Worm (Caenorhabditis elegans) whole organism, L4/young adult: Measurements from ENCODE around the gene Y22D7AR.2.

Source experiments
- W03F9.2 ChIP-seq: fragments of 150-350 bp; optimal IDR thresholded peaks from 2 replicates; lab custom pipeline; 2014; ENCODE audit warnings: missing biosample characterization, missing genetic modification characterization
- dao-5 ChIP-seq: sonication (generic microtip); optimal IDR thresholded peaks from 2 replicates; lab custom pipeline; 2016; ENCODE audit warnings: missing genotype, missing genetic modification characterization, moderate library complexity, missing compliant biosample characterization
- him-1 ChIP-seq: sonication (generic microtip); optimal IDR thresholded peaks from 2 replicates; lab custom pipeline; 2016; ENCODE audit warnings: missing genotype, missing genetic modification reagents, missing genetic modification characterization, missing compliant biosample characterization

Gene Y22D7AR.2

DNA sequence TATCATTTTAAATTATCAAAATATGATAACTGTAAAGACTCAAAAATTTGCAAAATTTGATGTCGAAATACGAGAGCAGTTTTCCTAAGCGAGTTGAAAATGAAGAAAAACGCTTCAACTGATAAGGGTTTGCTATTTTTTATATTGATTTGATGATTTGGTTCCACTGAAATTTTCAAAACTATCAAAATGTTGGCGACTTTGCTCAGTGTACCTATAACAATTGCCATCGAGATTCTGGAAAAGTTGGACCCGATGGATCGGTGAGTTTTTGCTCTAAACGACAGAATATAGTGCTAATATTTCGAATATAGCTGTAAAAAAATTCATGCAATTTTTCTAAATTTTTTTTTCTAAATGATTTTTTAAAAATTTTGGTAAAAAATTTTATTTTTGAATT lies at the start of gene Y22D7AR.2, which contains the start of gene fbxa-13:
Gene Y22D7AR.2, plus strand, starts transcription at position 148 of the 400 bp plus-strand sequence.
Gene fbxa-13, minus strand, starts transcription at position 101 of the 400 bp plus-strand sequence.
- TF ChIP-seq him-1 (tag; lab: Kevin White, UChicago) (no peak), W03F9.2 (tag; lab: Kevin White, UChicago) (no peak), dao-5 (tag; lab: Kevin White, UChicago) (no peak)

DNA sequence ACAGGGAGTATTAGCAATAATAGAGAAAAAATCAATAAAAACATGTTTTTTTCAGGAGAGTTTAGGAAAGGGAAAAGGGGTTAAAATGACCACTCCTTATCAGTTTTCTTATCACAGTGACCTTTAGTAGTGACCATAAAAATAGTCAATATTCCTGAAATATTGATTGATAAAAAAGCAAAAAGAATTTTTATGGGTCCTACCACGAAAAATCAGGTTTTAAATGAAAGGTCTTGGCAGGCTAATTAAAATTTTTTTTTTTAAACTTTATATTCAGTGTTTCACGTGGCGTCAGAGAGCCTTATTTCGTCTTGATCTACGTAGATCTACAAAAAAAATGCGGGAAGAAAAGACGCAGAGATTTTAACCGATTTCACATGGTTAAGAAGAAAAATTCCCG lies 48.4 kb upstream of the Y22D7AR.2 start, which contains the start of gene cht-4:
Gene cht-4, minus strand, starts transcription at position 101 of the 400 bp plus-strand sequence.
- TF ChIP-seq dao-5 (tag; lab: Kevin White, UChicago) (no peak), W03F9.2 (tag; lab: Kevin White, UChicago) (no peak), him-1 (tag; lab: Kevin White, UChicago) (no peak)

DNA sequence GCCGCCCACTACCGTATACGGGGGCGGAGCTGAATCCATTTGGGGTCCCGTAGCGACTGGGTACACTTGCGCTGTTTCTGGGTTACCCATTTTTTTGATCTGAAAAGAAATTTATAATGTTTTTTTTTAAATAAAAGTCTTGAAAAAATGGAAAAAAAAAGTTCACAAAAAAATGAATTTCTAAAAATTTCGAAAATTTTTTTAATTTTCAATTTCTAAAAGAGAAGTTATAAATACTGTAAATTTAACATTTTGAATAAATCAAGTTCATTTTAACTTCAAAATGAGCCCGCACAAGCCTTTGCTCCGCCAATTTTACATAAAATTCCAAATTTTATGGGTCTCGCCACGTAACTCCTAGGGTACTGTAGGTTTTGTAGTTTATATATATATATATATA lies 46.0 kb upstream of the Y22D7AR.2 start, which contains the start of gene Y22D7AL.15:
Gene Y22D7AL.15, minus strand, starts transcription at position 101 of the 400 bp plus-strand sequence.
- TF ChIP-seq W03F9.2 (tag; lab: Kevin White, UChicago) (no peak), dao-5 (tag; lab: Kevin White, UChicago) (no peak), him-1 (tag; lab: Kevin White, UChicago) (no peak)

DNA sequence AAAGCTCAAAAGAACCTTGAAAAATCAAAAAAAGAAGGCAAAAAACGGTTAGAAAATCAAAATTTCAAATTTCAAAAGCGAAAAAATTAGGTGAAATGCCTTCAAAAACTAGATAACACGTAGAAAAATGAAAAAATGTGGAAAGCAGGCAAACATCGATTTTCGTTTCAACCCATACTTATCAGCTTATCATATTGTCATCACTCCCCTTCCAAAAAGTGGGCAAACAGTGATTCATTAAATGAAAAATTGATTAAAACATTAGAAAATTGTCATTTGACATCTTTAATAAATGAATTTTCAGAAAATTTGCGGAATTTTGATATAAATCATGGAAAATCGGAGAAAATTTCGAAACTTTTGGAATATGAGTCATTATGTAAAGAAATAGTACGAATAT lies 44.7 kb upstream of the Y22D7AR.2 start:
- TF ChIP-seq dao-5 (tag; lab: Kevin White, UChicago) (no peak), him-1 (tag; lab: Kevin White, UChicago) (no peak), W03F9.2 (tag; lab: Kevin White, UChicago) (no peak)

ce11 chrIII:1662405-1662804 lies 43.3 kb upstream of the Y22D7AR.2 start:
- no peak for TF ChIP-seq dao-5 (tag; lab: Kevin White, UChicago)
- no peak for TF ChIP-seq him-1 (tag; lab: Kevin White, UChicago)
- no peak for TF ChIP-seq W03F9.2 (tag; lab: Kevin White, UChicago)

DNA sequence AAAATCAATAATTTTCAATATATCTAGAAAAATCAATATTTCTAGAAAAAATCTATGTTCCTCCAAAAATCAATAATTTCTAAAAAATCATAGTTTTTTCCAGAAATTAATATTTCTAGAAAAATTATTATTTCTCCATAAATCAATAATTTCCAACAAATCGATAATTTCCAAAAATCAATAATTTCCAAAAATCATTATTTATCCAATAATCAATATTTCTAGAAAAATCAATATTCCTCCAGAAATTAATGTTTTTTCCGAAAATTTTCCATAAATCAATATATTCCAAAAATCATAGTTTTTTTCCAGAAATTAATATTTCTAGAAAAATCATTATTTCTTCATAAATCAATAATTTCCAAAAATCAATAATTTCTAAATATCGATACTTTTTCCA lies 42.7 kb upstream of the Y22D7AR.2 start:
- no peak for TF ChIP-seq dao-5 (tag; lab: Kevin White, UChicago)
- no peak for TF ChIP-seq him-1 (tag; lab: Kevin White, UChicago)
- no peak for TF ChIP-seq W03F9.2 (tag; lab: Kevin White, UChicago)

DNA sequence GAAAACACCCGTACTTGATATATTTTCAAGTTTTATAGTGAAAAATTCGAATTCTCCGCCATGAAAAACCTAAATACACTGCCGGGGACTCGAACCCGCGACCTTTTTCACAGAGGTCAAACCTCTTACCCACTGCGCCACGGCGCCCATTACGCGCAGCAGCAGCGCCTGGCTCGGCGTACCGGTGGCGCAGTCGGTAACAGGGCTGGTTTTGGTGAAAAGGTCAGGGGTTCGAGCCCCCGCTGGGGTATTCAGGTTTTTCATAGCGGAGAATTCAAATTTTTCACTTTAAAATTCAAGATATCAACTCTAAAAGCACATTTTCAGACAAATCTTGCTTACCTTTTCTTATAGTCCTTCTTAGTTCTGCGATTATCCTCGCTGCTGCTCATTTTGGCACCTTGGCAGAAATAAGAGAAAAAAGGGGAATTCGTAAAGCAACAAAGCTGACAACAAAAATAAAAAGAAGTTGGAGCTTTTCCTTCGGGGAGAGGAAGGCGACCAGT lies 40.9 kb upstream of the Y22D7AR.2 start, which contains the start of gene Y22D7AL.16:
Gene Y22D7AL.16, minus strand, starts transcription at position 456 of the 506 bp plus-strand sequence.
- TF ChIP-seq dao-5 (tag; lab: Kevin White, UChicago) (no peak), W03F9.2 (tag; lab: Kevin White, UChicago) (no peak), him-1 (tag; lab: Kevin White, UChicago) (no peak)

DNA sequence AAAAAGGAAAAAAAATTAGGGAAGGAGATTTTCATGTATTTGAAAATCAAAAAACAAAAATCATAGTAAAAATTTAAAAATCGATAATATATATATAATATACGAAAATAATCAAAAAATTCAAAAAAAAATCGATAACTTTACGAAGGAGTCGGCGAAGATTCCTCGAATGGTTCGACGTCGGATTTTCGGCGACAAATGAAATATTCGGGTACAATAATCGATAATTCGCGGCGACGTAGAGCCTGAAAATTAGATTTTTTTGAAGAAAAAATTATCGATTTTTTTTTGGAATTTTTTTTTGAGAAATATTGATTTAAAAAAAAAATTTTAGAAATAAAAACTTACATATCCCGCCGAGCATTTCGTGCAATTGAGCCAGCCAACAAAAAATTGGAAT lies 40.4 kb upstream of the Y22D7AR.2 start:
- TF ChIP-seq dao-5 (tag; lab: Kevin White, UChicago) (no peak), W03F9.2 (tag; lab: Kevin White, UChicago) (no peak), him-1 (tag; lab: Kevin White, UChicago) (no peak)

- no peak for TF ChIP-seq W03F9.2 (tag; lab: Kevin White, UChicago)
- no peak for TF ChIP-seq dao-5 (tag; lab: Kevin White, UChicago)
- no peak for TF ChIP-seq him-1 (tag; lab: Kevin White, UChicago)
These were observed 39.9 kb upstream of the Y22D7AR.2 start, which contains the start of gene Y22D7AR.3 for ce11 chrIII:1665799-1666308. Y22D7AR.3 (minus strand) TSS chrIII:1665849.

ce11 chrIII:1666893-1667292 lies 38.9 kb upstream of the Y22D7AR.2 start:
- TF ChIP-seq W03F9.2 (tag; lab: Kevin White, UChicago) (no peak), dao-5 (tag; lab: Kevin White, UChicago) (no peak), him-1 (tag; lab: Kevin White, UChicago) (no peak)

DNA sequence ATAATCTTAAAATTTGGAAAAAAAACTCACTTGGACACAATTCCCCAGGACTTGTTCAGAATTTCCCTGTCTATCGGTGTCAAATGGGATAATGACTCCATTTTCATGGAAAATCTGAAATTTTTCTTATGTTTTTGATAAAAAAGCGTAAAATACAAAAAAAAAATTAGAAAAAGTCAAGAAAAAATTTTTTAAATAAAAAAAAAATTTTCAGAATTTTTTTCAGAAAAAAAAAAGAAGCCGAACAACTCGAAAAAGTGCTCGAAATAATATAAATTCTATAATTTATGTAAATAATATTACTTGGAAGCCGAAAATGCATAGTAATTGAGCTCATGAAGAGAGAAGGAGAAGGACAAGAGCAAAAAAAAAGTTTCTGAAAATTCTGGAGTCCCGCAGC lies 37.2 kb upstream of the Y22D7AR.2 start, which contains the start of gene glb-30:
Gene glb-30, minus strand, starts transcription at position 101 of the 400 bp plus-strand sequence.
- TF ChIP-seq dao-5 (tag; lab: Kevin White, UChicago) = no peak
- TF ChIP-seq W03F9.2 (tag; lab: Kevin White, UChicago) = no peak
- TF ChIP-seq him-1 (tag; lab: Kevin White, UChicago) = no peak

ce11 chrIII:1673320-1673719 lies 32.4 kb upstream of the Y22D7AR.2 start:
- no peak for TF ChIP-seq dao-5 (tag; lab: Kevin White, UChicago)
- no peak for TF ChIP-seq W03F9.2 (tag; lab: Kevin White, UChicago)
- TF ChIP-seq him-1 (tag; lab: Kevin White, UChicago) = no peak

DNA sequence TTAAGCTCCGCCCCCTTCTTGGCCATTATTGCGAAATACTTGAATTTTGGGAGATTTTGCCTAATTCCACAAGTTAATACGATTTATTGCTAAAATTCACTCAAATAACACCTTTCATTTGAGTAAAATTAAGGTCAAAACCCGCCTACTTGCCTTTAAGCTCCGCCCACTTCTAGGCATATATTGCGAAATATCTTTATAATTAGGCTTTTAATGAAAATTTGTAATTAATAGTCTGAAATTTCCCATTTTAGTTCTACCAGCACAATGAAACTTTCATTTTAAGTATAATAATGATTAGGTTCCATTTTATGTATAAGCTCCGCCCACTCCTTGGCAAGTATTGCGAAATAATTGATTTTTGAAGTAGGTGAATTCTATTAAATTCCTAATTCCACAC lies 31.0 kb upstream of the Y22D7AR.2 start:
- TF ChIP-seq him-1 (tag; lab: Kevin White, UChicago) (no peak), W03F9.2 (tag; lab: Kevin White, UChicago) (no peak), dao-5 (tag; lab: Kevin White, UChicago) (no peak)

ce11 chrIII:1676588-1676987 lies 29.2 kb upstream of the Y22D7AR.2 start, which contains the start of gene Y22D7AR.6:
Y22D7AR.6 (minus strand) TSS chrIII:1676721.
- no peak for TF ChIP-seq W03F9.2 (tag; lab: Kevin White, UChicago)
- TF ChIP-seq him-1 (tag; lab: Kevin White, UChicago) = no peak
- no peak for TF ChIP-seq dao-5 (tag; lab: Kevin White, UChicago)
